Worm (Caenorhabditis elegans) whole organism, early embryonic: ENCODE data around the gene gadr-3.

Experiments
- F13C5.2 ChIP-seq: sonication (generic microtip); optimal IDR thresholded peaks from 2 replicates; lab custom pipeline; 2017; ENCODE audit warnings: mild to moderate bottlenecking, missing genetic modification characterization, inconsistent platforms, missing compliant biosample characterization
- ama-1 ChIP-seq: fragments of 150-350 bp; optimal IDR thresholded peaks from 2 replicates; lab custom pipeline; 2014
- tra-4 ChIP-seq: sonication (generic microtip); optimal IDR thresholded peaks from 2 replicates; lab custom pipeline; 2017; ENCODE audit warnings: missing genetic modification characterization, missing compliant biosample characterization

DNA sequence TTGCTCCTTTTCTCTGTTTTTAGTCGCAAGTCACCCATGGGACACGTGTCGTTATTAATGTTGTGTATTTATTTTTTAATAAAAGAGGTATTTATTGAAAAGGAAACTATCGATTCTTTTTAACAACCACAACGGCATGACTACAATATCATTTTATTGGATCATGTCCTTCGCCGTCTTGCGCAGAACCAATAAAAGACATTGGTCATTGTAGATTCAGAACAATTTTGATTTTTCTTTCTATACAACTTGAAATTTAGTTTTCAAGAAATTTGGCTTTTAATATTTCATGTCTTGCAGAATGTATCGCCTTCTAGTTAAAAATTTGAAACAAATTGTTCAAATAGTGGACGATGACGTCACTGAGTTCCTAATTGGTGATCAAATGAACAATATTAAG, 34.3 kb downstream of the gadr-3 start, which contains the start of gene amdh-1:
- TF ChIP-seq ama-1 (lab: Kevin White, UChicago) = no peak
- no peak for TF ChIP-seq tra-4 (tag; lab: Kevin White, UChicago)
- TF ChIP-seq F13C5.2 = no peak
